Fruit fly (Drosophila melanogaster) whole organism, embryonic: ENCODE measurements around the gene ebi.

ENCODE experiments used
- CG1024 ChIP-seq: fragments of 200-800 bp; sonication (Bioruptor generic); IDR thresholded peaks from 2 replicates; pipeline ENCODE4 v1.3.6; 2022; ENCODE audit warnings: missing biosample characterization, missing genetic modification characterization
- CG10366 ChIP-seq: fragments of 200-800 bp; sonication (Bioruptor generic); IDR thresholded peaks from 2 replicates; pipeline ENCODE4 v1.3.6; 2022; ENCODE audit warnings: missing biosample characterization, missing genetic modification characterization
- CG10959 ChIP-seq: fragments of 200-800 bp; sonication (Bioruptor generic); IDR thresholded peaks from 2 replicates; pipeline ENCODE4 v1.3.6; 2022; ENCODE audit warnings: missing biosample characterization, missing genetic modification characterization
- CG11560 ChIP-seq: fragments of 200-800 bp; sonication (Bioruptor generic); IDR thresholded peaks from 3 replicates; pipeline ENCODE4 v1.3.6; 2022; ENCODE audit warnings: missing biosample characterization, missing genetic modification characterization
- CG12391 ChIP-seq: fragments of 200-800 bp; sonication (Bioruptor generic); optimal IDR thresholded peaks from 3 replicates; lab custom pipeline; 2018; ENCODE audit warnings: missing biosample characterization, mild to moderate bottlenecking, missing genetic modification characterization, moderate library complexity
- CG12659 ChIP-seq: fragments of 200-800 bp; sonication (Bioruptor generic); optimal IDR thresholded peaks from 3 replicates; lab custom pipeline; 2017; ENCODE audit warnings: mild to moderate bottlenecking, missing biosample characterization, missing genetic modification reagents, missing genetic modification characterization
- CG13287 ChIP-seq: fragments of 200-800 bp; sonication (Bioruptor generic); IDR thresholded peaks from 2 replicates; pipeline ENCODE4 v1.3.6; 2022; ENCODE audit warnings: missing biosample characterization, missing genetic modification characterization; ENCODE audit not compliant: partially characterized antibody
- CG14667 ChIP-seq: fragments of 200-800 bp; sonication (Bioruptor generic); IDR thresholded peaks from 2 replicates; pipeline ENCODE4 v1.3.6; 2022; ENCODE audit warnings: missing biosample characterization, missing genetic modification characterization
- CG16813 ChIP-seq: fragments of 200-800 bp; sonication (Bioruptor generic); IDR thresholded peaks from 3 replicates; pipeline ENCODE4 v1.3.6; 2022; ENCODE audit warnings: missing biosample characterization, missing genetic modification characterization; ENCODE audit not compliant: partially characterized antibody
- CG17802 ChIP-seq: fragments of 200-800 bp; sonication (Bioruptor generic); optimal IDR thresholded peaks from 2 replicates; lab custom pipeline; 2018; ENCODE audit warnings: missing biosample characterization, mild to moderate bottlenecking, missing genetic modification characterization, moderate library complexity
- CG18262 ChIP-seq: fragments of 200-800 bp; optimal IDR thresholded peaks from 3 replicates; lab custom pipeline; 2019; ENCODE audit warnings: missing biosample characterization, mild to moderate bottlenecking, missing genetic modification characterization, moderate library complexity
- CG2199 ChIP-seq: fragments of 200-800 bp; sonication (Bioruptor generic); IDR thresholded peaks from 3 replicates; pipeline ENCODE4 v1.3.6; 2022; ENCODE audit warnings: missing biosample characterization, missing genetic modification characterization
- CG2678 ChIP-seq: fragments of 200-800 bp; sonication (Bioruptor generic); optimal IDR thresholded peaks from 3 replicates; lab custom pipeline; 2019; ENCODE audit warnings: missing biosample characterization, mild to moderate bottlenecking, missing genetic modification characterization, moderate library complexity
- CG30403 ChIP-seq: fragments of 200-800 bp; sonication (Bioruptor generic); optimal IDR thresholded peaks from 3 replicates; lab custom pipeline; 2016; ENCODE audit warnings: missing biosample characterization, missing genetic modification characterization
- CG34422 ChIP-seq: fragments of 200-800 bp; sonication (Bioruptor generic); IDR thresholded peaks from 3 replicates; pipeline ENCODE4 v1.3.6; 2022; ENCODE audit warnings: missing biosample characterization, missing genetic modification characterization
- CG3726 ChIP-seq: fragments of 200-800 bp; sonication (Bioruptor generic); IDR thresholded peaks from 3 replicates; pipeline ENCODE4, ENCODE4 v1.3.6; 2022; ENCODE audit warnings: missing biosample characterization, missing genetic modification characterization
- CG42726 ChIP-seq: fragments of 200-800 bp; sonication (Bioruptor generic); IDR thresholded peaks from 2 replicates; pipeline ENCODE4 v1.3.6; 2022; ENCODE audit warnings: missing biosample characterization, missing genetic modification characterization; ENCODE audit not compliant: partially characterized antibody
- CG4404 ChIP-seq: fragments of 200-800 bp; sonication (Bioruptor generic); IDR thresholded peaks from 2 replicates; pipeline ENCODE4 v1.3.6; 2022; ENCODE audit warnings: missing biosample characterization, missing genetic modification characterization
- CG6689 ChIP-seq: fragments of 200-800 bp; sonication (Bioruptor generic); IDR thresholded peaks from 2 replicates; pipeline ENCODE4 v1.3.6; 2022; ENCODE audit warnings: missing biosample characterization, missing genetic modification characterization
- CG8765 ChIP-seq: fragments of 200-800 bp; sonication (Bioruptor generic); IDR thresholded peaks from 2 replicates; pipeline ENCODE4 v1.3.6; 2022; ENCODE audit warnings: missing biosample characterization, missing genetic modification characterization
- Dek ChIP-seq: fragments of 200-800 bp; sonication (Bioruptor generic); optimal IDR thresholded peaks from 3 replicates; lab custom pipeline; 2019; ENCODE audit warnings: missing biosample characterization, mild to moderate bottlenecking, missing genetic modification characterization, moderate library complexity
- E2f2 ChIP-seq: fragments of 200-800 bp; sonication (Bioruptor generic); IDR thresholded peaks from 2 replicates; pipeline ENCODE4 v1.3.6; 2022; ENCODE audit warnings: missing biosample characterization, missing genetic modification characterization
- Elba2 ChIP-seq: fragments of 200-800 bp; sonication (Bioruptor generic); optimal IDR thresholded peaks from 3 replicates; lab custom pipeline; 2016; ENCODE audit warnings: missing biosample characterization, missing genetic modification characterization
- Hey ChIP-seq: fragments of 200-800 bp; sonication (Bioruptor generic); optimal IDR thresholded peaks from 3 replicates; lab custom pipeline; 2018; ENCODE audit warnings: missing biosample characterization, mild to moderate bottlenecking, missing genetic modification characterization
- MBD-R2 ChIP-seq: fragments of 200-800 bp; sonication (Bioruptor generic); IDR thresholded peaks from 2 replicates; pipeline ENCODE4 v1.3.6; 2022; ENCODE audit warnings: missing biosample characterization, missing genetic modification characterization
- Max ChIP-seq: fragments of 200-800 bp; sonication (Bioruptor generic); optimal IDR thresholded peaks from 2 replicates; lab custom pipeline; 2016; ENCODE audit warnings: missing biosample characterization, mild to moderate bottlenecking, missing genetic modification characterization
- Mes4 ChIP-seq: fragments of 200-800 bp; sonication (Bioruptor generic); optimal IDR thresholded peaks from 2 replicates; lab custom pipeline; 2016; ENCODE audit warnings: missing biosample characterization, missing genetic modification characterization
- Myb ChIP-seq: fragments of 200-800 bp; sonication (Bioruptor generic); optimal IDR thresholded peaks from 2 replicates; lab custom pipeline; 2016; ENCODE audit warnings: missing biosample characterization, missing genetic modification characterization
- Optix ChIP-seq: fragments of 200-800 bp; sonication (Bioruptor generic); IDR thresholded peaks from 3 replicates; pipeline ENCODE4 v1.3.6; 2022; ENCODE audit warnings: missing biosample characterization, missing genetic modification characterization
- Scr ChIP-seq: fragments of 200-800 bp; sonication (Bioruptor generic); IDR thresholded peaks from 2 replicates; pipeline ENCODE4 v1.3.6; 2022; ENCODE audit warnings: missing biosample characterization, missing genetic modification characterization; ENCODE audit not compliant: partially characterized antibody
- Sry-δ ChIP-seq: fragments of 200-800 bp; sonication (Bioruptor generic); optimal IDR thresholded peaks from 2 replicates; lab custom pipeline; 2016; ENCODE audit warnings: missing biosample characterization, missing genetic modification characterization
- Vsx1 ChIP-seq: fragments of 200-800 bp; sonication (Bioruptor generic); optimal IDR thresholded peaks from 2 replicates; lab custom pipeline; 2017; ENCODE audit warnings: missing biosample characterization, mild to moderate bottlenecking, missing genetic modification characterization, missing genetic modification reagents
- abd-A ChIP-seq: fragments of 200-800 bp; sonication (Bioruptor generic); optimal IDR thresholded peaks from 3 replicates; lab custom pipeline; 2019; ENCODE audit warnings: missing biosample characterization, mild to moderate bottlenecking, missing genetic modification characterization, moderate library complexity
- az2 ChIP-seq: fragments of 200-800 bp; sonication (Bioruptor generic); optimal IDR thresholded peaks from 3 replicates; lab custom pipeline; 2016; ENCODE audit warnings: missing biosample characterization, missing genetic modification characterization
- bab2 ChIP-seq: fragments of 200-800 bp; sonication (Bioruptor generic); optimal IDR thresholded peaks from 2 replicates; lab custom pipeline; 2016; ENCODE audit warnings: missing biosample characterization, missing genetic modification characterization
- cwo ChIP-seq: fragments of 200-800 bp; sonication (Bioruptor generic); optimal IDR thresholded peaks from 3 replicates; lab custom pipeline; 2017; ENCODE audit warnings: missing biosample characterization, missing genetic modification characterization, mild to moderate bottlenecking, moderate library complexity, missing genetic modification reagents
- hbn ChIP-seq: fragments of 200-800 bp; sonication (Bioruptor generic); IDR thresholded peaks from 2 replicates; pipeline ENCODE4 v1.3.6; 2022; ENCODE audit warnings: missing biosample characterization, missing genetic modification characterization; ENCODE audit not compliant: partially characterized antibody
- hth ChIP-seq: fragments of >200 bp; optimal IDR thresholded peaks from 2 replicates; lab custom pipeline; 2017; ENCODE audit warnings: inconsistent platforms
- knrl ChIP-seq: fragments of 200-800 bp; sonication (Bioruptor generic); IDR thresholded peaks from 3 replicates; pipeline ENCODE4 v1.3.6; 2022; ENCODE audit warnings: missing biosample characterization, missing genetic modification characterization; ENCODE audit not compliant: partially characterized antibody
- lbe ChIP-seq: fragments of 200-800 bp; sonication (Bioruptor generic); optimal IDR thresholded peaks from 2 replicates; lab custom pipeline; 2016; ENCODE audit warnings: missing biosample characterization, mild to moderate bottlenecking, missing genetic modification characterization
- lmd ChIP-seq: fragments of 200-800 bp; sonication (Bioruptor generic); IDR thresholded peaks from 2 replicates; pipeline ENCODE4 v1.3.6; 2022; ENCODE audit warnings: missing biosample characterization, missing genetic modification characterization
- lola ChIP-seq, 3 experiments: fragments of >200 bp in 2 of 3; fragments of 200-800 bp in 1 of 3; sonication (Bioruptor generic) in 1 of 3; optimal IDR thresholded peaks; 2 replicates each; lab custom pipeline; 2017 to 2019; ENCODE audit warnings: missing biosample characterization in 3 of 3, missing genetic modification characterization in 3 of 3, mild to moderate bottlenecking in 1 of 3, moderate library complexity in 1 of 3
- lov ChIP-seq, 2 experiments: fragments of 200-800 bp in 1 of 2; fragments of >200 bp in 1 of 2; sonication (Bioruptor generic) in 1 of 2; IDR thresholded peaks in 1 of 2; optimal IDR thresholded peaks in 1 of 2; 2 replicates in 1 of 2; 3 replicates in 1 of 2; pipeline versions ENCODE4 v1.3.6 to Lab custom; 2017 to 2022; ENCODE audit warnings: missing biosample characterization in 1 of 2, missing genetic modification characterization in 1 of 2
- ranshi ChIP-seq: fragments of 200-800 bp; sonication (Bioruptor generic); IDR thresholded peaks from 2 replicates; pipeline ENCODE4 v1.3.6; 2022; ENCODE audit warnings: missing biosample characterization, missing genetic modification characterization
- sqz ChIP-seq: fragments of 200-800 bp; sonication (Bioruptor generic); optimal IDR thresholded peaks from 3 replicates; lab custom pipeline; 2018; ENCODE audit warnings: missing biosample characterization, mild to moderate bottlenecking, missing genetic modification characterization
- trem ChIP-seq: fragments of 200-800 bp; optimal IDR thresholded peaks from 3 replicates; lab custom pipeline; 2019; ENCODE audit warnings: missing biosample characterization, mild to moderate bottlenecking, missing genetic modification characterization, moderate library complexity

Gene ebi

dm6 chr2L:402098-402497 is 12.8 kb upstream of the ebi start, which contains the start of gene CG4213 (continued):
- TF ChIP-seq sqz (GFP tag; lab: Kevin White, UChicago), result no peak
- TF ChIP-seq hth (lab: Kevin White, UChicago), result no peak
- no peak for TF ChIP-seq Sry-δ

dm6 chr2L:403627-404575 is 11.0 kb upstream of the ebi start, which contains the start of gene Polr1B:
Gene Polr1B (plus strand): TSS chr2L:404285.
- TF ChIP-seq CG4404 (no peak), knrl (peak; percentile 78), Elba2 (GFP tag; lab: Kevin White, UChicago) (peak; percentile 38), Max (GFP tag; lab: Kevin White, UChicago) (peak; percentile 80), lola (GFP tag; optimal IDR thresholded peaks at IDR 0.05; lab: Kevin White, UChicago) (no peak), CG1024 (no peak), CG11560 (tag; lab: Robert Waterston, UW) (no peak), trem (tag; lab: Kevin White, UChicago) (peak; percentile 100), E2f2 (GFP tag; lab: Robert Waterston, UW) (peak; percentile 93), Scr (peak; percentile 69), CG14667 (no peak), CG17802 (no peak), lbe (GFP tag; lab: Kevin White, UChicago) (no peak), Dek (tag; lab: Kevin White, UChicago) (peak; percentile 27), CG3726 (no peak), Optix (no peak), bab2 (GFP tag; lab: Kevin White, UChicago) (no peak), az2 (GFP tag; lab: Kevin White, UChicago) (no peak), CG13287 (peak; percentile 71), Mes4 (no peak), hbn (GFP tag; lab: Robert Waterston, UW) (0 out of 2 replicates have a peak, but pooled peaks have one; percentile 46), ranshi (GFP tag; lab: Robert Waterston, UW) (no peak), CG2199 (no peak), Myb (GFP tag; lab: Kevin White, UChicago) (peak; percentile 33), lov (optimal IDR thresholded peaks at IDR 0.05; lab: Kevin White, UChicago) (no peak), lov (GFP tag; IDR thresholded peaks at IDR 0.05; lab: Robert Waterston, UW) (0 out of 3 replicates have a peak, but pooled peaks have one; percentile 32), Vsx1 (no peak), CG18262 (tag; lab: Kevin White, UChicago) (peak; percentile 24), CG10366 (GFP tag; lab: Robert Waterston, UW) (no peak), CG10959 (GFP tag; lab: Robert Waterston, UW) (no peak), CG8765 (GFP tag; lab: Robert Waterston, UW) (no peak), CG2678 (no peak), Hey (tag; lab: Kevin White, UChicago) (no peak), cwo (peak; percentile 91), MBD-R2 (GFP tag; lab: Robert Waterston, UW) (peak; percentile 74), CG6689 (GFP tag; lab: Robert Waterston, UW) (no peak), CG16813 (0 out of 3 replicates have a peak, but pooled peaks have one; percentile 33), CG12391 (tag; lab: Kevin White, UChicago) (peak; percentile 50), CG42726 (GFP tag; lab: Robert Waterston, UW) (no peak), lmd (no peak), abd-A (tag; lab: Kevin White, UChicago) (no peak), CG30403 (GFP tag; lab: Kevin White, UChicago) (peak; percentile 24), CG34422 (GFP tag; lab: Robert Waterston, UW) (no peak), CG12659 (peak; percentile 42)
